Worm (Caenorhabditis elegans): ENCODE data around the gene unc-98.
A peak's percentile ranks its signal among the peaks of the same experiment; 100 is the strongest.

ce11 chrX:7558928-7559455, 14.4 kb downstream of the unc-98 start, which contains the start of the genes PDB1.1 and F08C6.5:
- TF ChIP-seq fkh-10 (GFP tag; optimal IDR thresholded peaks at IDR 0.05) (no peak), zip-2 (tag; optimal IDR thresholded peaks at IDR 0.05) (no peak), ztf-11 (tag; optimal IDR thresholded peaks at IDR 0.05) (no peak), php-3 (GFP tag; IDR thresholded peaks at IDR 0.05) (peak; percentile 83), unc-39 (tag; optimal IDR thresholded peaks at IDR 0.05) (no peak), ama-1 (optimal IDR thresholded peaks at IDR 0.05) (no peak), mep-1 (tag; optimal IDR thresholded peaks at IDR 0.05) (no peak)
